Worm (Caenorhabditis elegans) whole organism, L2 larva: ENCODE measurements around the gene msp-31.

Experiments used
- elt-3 ChIP-seq: sonication (generic microtip); optimal IDR thresholded peaks from 2 replicates; lab custom pipeline; 2017; ENCODE audit warnings: missing biosample characterization, missing genetic modification characterization
- nhr-6 ChIP-seq: fragments of 150-350 bp; optimal IDR thresholded peaks from 2 replicates; lab custom pipeline; 2014; ENCODE audit warnings: missing biosample characterization, missing genetic modification characterization
- unc-62 ChIP-seq: fragments of 150-350 bp; optimal IDR thresholded peaks from 2 replicates; lab custom pipeline; 2014; ENCODE audit warnings: missing biosample characterization, missing genetic modification reagents, missing genetic modification characterization

- TF ChIP-seq unc-62 (GFP tag; lab: Kevin White, UChicago), result no peak
- no peak for TF ChIP-seq elt-3
- no peak for TF ChIP-seq nhr-6
Measured at ce11 chrII:4914214-4914613, 2.1 kb downstream of the msp-31 start, which contains the start of gene R05F9.11.
